Worm (Caenorhabditis elegans) whole organism, early embryonic: ENCODE data around the gene T16A9.5.

Experiments used
- B0310.2 ChIP-seq: sonication (generic microtip); optimal IDR thresholded peaks from 2 replicates; lab custom pipeline; 2016; ENCODE audit warnings: mild to moderate bottlenecking, missing genetic modification characterization, missing compliant biosample characterization
- F13C5.2 ChIP-seq: sonication (generic microtip); optimal IDR thresholded peaks from 2 replicates; lab custom pipeline; 2017; ENCODE audit warnings: mild to moderate bottlenecking, missing genetic modification characterization, inconsistent platforms, missing compliant biosample characterization
- aly-1 ChIP-seq: sonication (generic microtip); optimal IDR thresholded peaks from 2 replicates; lab custom pipeline; 2016; ENCODE audit warnings: missing genetic modification characterization, missing compliant biosample characterization
- ama-1 ChIP-seq: fragments of 150-350 bp; optimal IDR thresholded peaks from 2 replicates; lab custom pipeline; 2014
- ceh-13 ChIP-seq: fragments of 200-800 bp; sonication (Bioruptor generic); optimal IDR thresholded peaks from 2 replicates; lab custom pipeline; 2018; ENCODE audit warnings: mild to moderate bottlenecking, missing genetic modification characterization, missing compliant biosample characterization
- ceh-36 ChIP-seq: sonication (generic microtip); optimal IDR thresholded peaks from 2 replicates; lab custom pipeline; 2016; ENCODE audit warnings: missing genetic modification characterization, inconsistent platforms, missing compliant biosample characterization
- ets-7 ChIP-seq: sonication (generic microtip); optimal IDR thresholded peaks from 2 replicates; lab custom pipeline; 2016; ENCODE audit warnings: missing genotype, missing genetic modification characterization, missing compliant biosample characterization
- flt-1 ChIP-seq: fragments of 200-800 bp; sonication (Bioruptor generic); IDR thresholded peaks from 2 replicates; pipeline ENCODE4 v1.3.6; 2022; ENCODE audit warnings: missing genetic modification characterization, missing compliant biosample characterization
- hmbx-1 ChIP-seq: sonication (generic microtip); optimal IDR thresholded peaks from 2 replicates; lab custom pipeline; 2016; ENCODE audit warnings: mild to moderate bottlenecking, missing genetic modification characterization, missing compliant biosample characterization
- hmg-4 ChIP-seq: fragments of 200-800 bp; sonication (Bioruptor generic); optimal IDR thresholded peaks from 2 replicates; lab custom pipeline; 2018; ENCODE audit warnings: mild to moderate bottlenecking, missing genetic modification characterization, missing compliant biosample characterization
- hnd-1 ChIP-seq: sonication (generic microtip); optimal IDR thresholded peaks from 2 replicates; lab custom pipeline; 2016; ENCODE audit warnings: missing genetic modification characterization, missing compliant biosample characterization
- pes-1 ChIP-seq: fragments of 200-800 bp; sonication (Bioruptor generic); IDR thresholded peaks from 2 replicates; pipeline ENCODE4 v1.3.6; 2022; ENCODE audit warnings: missing genetic modification reagents, missing genetic modification characterization, missing compliant biosample characterization
- scrt-1 ChIP-seq: fragments of 200-800 bp; sonication (Bioruptor generic); IDR thresholded peaks from 2 replicates; pipeline ENCODE4 v1.3.6; 2022; ENCODE audit warnings: missing genetic modification characterization, missing compliant biosample characterization
- sea-1 ChIP-seq: fragments of 200-800 bp; sonication (Bioruptor generic); conservative IDR thresholded peaks from 2 replicates; pipeline ENCODE4 v1.3.6; 2022; ENCODE audit warnings: missing genetic modification characterization, missing compliant biosample characterization
- tbx-11 ChIP-seq: fragments of 200-800 bp; sonication (Bioruptor generic); IDR thresholded peaks from 2 replicates; pipeline ENCODE4 v1.3.6; 2022; ENCODE audit warnings: missing genetic modification characterization, missing compliant biosample characterization
- tbx-37 ChIP-seq: fragments of 200-800 bp; sonication (Bioruptor generic); conservative IDR thresholded peaks from 2 replicates; pipeline ENCODE4 v1.3.6; 2022; ENCODE audit warnings: missing genetic modification reagents, missing genetic modification characterization, missing compliant biosample characterization
- tra-4 ChIP-seq: sonication (generic microtip); optimal IDR thresholded peaks from 2 replicates; lab custom pipeline; 2017; ENCODE audit warnings: missing genetic modification characterization, missing compliant biosample characterization

The T16A9.5 gene

DNA sequence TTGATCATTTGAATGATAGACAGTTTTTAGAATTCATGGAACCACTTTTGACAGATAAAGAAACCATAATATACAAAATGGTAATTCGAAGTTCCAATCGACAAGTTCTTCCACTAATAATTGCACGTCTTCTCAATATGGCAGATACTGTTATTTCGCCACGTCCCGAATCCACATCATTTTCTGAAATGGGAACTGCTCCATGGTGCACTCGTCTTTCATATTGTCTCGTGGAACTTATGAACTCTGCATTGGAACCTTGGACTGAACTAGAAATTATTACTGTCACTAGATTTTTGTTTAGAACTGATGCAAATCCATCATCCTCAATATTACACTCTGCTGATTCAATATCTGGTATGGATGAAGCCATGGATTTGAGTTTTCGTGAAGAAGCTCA is 27.9 kb downstream of the T16A9.5 start:
- TF ChIP-seq hnd-1 = no peak
- TF ChIP-seq ceh-36 (tag; lab: Kevin White, UChicago) = no peak
- TF ChIP-seq sea-1 (GFP tag; lab: Robert Waterston, UW) = no peak
- no peak for TF ChIP-seq hmbx-1 (tag; lab: Kevin White, UChicago)
- TF ChIP-seq tbx-11 (GFP tag; lab: Robert Waterston, UW) = no peak
- TF ChIP-seq aly-1 = no peak
- TF ChIP-seq F13C5.2 (tag; lab: Kevin White, UChicago) = no peak
- no peak for TF ChIP-seq ets-7
- no peak for TF ChIP-seq flt-1 (GFP tag; lab: Robert Waterston, UW)
- no peak for TF ChIP-seq ama-1 (lab: Kevin White, UChicago)
- no peak for TF ChIP-seq pes-1 (GFP tag; lab: Robert Waterston, UW)
- TF ChIP-seq B0310.2 (tag; lab: Kevin White, UChicago) = no peak
- TF ChIP-seq tbx-37 = no peak
- no peak for TF ChIP-seq scrt-1
- no peak for TF ChIP-seq hmg-4 (GFP tag; lab: Kevin White, UChicago)
- TF ChIP-seq tra-4 (tag; lab: Kevin White, UChicago) = no peak
- TF ChIP-seq ceh-13 = no peak

DNA sequence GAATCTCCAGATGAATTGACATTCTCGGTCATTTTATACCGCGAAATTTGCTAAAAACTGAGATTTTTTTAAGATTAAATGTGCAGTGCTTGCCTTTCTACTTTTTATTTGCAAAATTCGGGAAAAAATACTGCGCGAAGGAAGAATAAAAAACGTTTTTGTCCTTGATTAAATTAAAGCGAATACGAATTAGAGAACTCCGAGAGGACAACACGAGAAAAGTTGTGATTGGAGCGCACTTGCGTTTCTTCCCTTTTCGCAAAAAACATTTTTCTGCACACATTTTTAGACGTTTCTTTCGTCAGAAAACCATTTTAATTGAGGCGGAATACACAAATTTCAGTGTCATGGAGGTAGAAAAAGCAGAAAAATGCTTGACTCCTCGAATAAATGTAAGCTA is 29.6 kb downstream of the T16A9.5 start, which contains the start of the genes trm-1 and ints-2:
Gene trm-1, minus strand, starts transcription at position 175 of the 400 bp plus-strand sequence.
Gene ints-2, plus strand, starts transcription at position 249 of the 400 bp plus-strand sequence.
- TF ChIP-seq hmbx-1 (tag; lab: Kevin White, UChicago) (no peak), aly-1 (no peak), tra-4 (tag; lab: Kevin White, UChicago) (no peak), sea-1 (GFP tag; lab: Robert Waterston, UW) (no peak)

DNA sequence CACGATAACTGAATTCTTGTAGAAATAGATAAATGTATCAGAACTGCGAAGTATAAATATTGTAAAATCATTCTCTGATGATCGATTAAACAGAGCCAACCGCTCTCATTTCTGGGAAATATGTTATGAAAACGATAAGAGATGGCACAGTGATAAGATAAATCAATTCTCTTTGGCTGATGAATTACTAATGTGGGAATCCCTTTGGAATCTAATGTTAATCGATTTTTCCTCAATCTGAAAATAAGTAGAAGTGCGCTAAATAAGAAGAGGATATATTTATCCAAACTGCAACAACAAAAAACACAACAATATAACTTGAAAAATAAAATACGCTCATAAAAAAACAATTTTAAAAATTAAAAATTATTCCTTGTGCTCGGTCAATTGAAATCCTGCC is 32.1 kb downstream of the T16A9.5 start, which contains the start of gene cest-2.3:
Gene cest-2.3, minus strand, starts transcription at position 101 of the 400 bp plus-strand sequence.
- no peak for TF ChIP-seq flt-1 (GFP tag; lab: Robert Waterston, UW)
- TF ChIP-seq sea-1 (GFP tag; lab: Robert Waterston, UW) = no peak
- no peak for TF ChIP-seq hnd-1
- TF ChIP-seq pes-1 (GFP tag; lab: Robert Waterston, UW) = no peak

DNA sequence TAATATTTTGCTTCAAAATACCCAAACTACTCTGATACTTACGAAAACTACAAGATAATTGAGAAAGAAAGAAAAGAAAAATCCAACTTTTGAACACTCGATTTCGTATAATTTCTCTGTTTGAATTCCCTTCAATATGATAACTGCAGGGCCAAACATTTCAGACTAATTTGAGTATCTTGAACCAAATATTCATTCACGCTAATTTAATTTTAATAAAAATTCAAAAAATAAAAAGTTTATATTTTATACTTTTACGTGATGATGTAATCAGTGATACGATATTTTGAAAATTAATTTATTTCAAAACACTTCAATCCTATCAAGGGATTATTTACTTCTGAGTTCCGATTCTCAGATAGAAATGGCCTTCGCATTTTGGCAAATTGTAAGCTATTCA is 35.1 kb downstream of the T16A9.5 start, which contains the start of gene ZC376.8:
Gene ZC376.8, plus strand, starts transcription at position 301 of the 400 bp plus-strand sequence.
- TF ChIP-seq tbx-11 (GFP tag; lab: Robert Waterston, UW) = no peak
- TF ChIP-seq ceh-13 = no peak
- TF ChIP-seq hmg-4 (GFP tag; lab: Kevin White, UChicago) = no peak
- TF ChIP-seq hmbx-1 (tag; lab: Kevin White, UChicago) = no peak
- TF ChIP-seq B0310.2 (tag; lab: Kevin White, UChicago) = no peak
- no peak for TF ChIP-seq tra-4 (tag; lab: Kevin White, UChicago)
- no peak for TF ChIP-seq flt-1 (GFP tag; lab: Robert Waterston, UW)
- TF ChIP-seq scrt-1 = no peak
- no peak for TF ChIP-seq aly-1
- TF ChIP-seq hnd-1 = no peak

DNA sequence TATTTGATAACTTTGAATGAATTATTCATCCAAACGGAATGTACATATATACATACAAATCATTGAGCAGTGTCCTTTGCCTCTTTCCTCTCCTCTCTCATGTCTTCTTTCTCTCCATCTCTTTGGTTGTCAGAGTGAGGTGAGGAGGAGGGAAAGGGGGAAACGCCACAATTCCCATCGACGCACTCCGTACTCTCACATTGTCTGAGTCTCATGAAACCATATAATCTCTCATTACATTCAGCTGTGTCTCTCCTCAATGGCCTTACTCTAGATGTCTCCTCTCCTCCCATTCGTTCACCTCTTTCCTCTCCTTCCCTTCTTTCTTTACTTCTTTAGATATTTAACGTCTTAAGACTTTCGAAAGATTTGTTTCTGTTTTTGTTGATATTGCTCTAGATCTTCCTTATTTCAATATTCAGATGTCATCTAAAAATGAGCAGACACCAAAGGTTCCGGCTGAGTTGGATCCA is 37.3 kb downstream of the T16A9.5 start, which contains the start of gene ceh-74:
Gene ceh-74, plus strand, starts transcription at position 423 of the 473 bp plus-strand sequence.
- no peak for TF ChIP-seq tra-4 (tag; lab: Kevin White, UChicago)
- no peak for TF ChIP-seq ama-1 (lab: Kevin White, UChicago)
- no peak for TF ChIP-seq B0310.2 (tag; lab: Kevin White, UChicago)
- no peak for TF ChIP-seq hmg-4 (GFP tag; lab: Kevin White, UChicago)
- no peak for TF ChIP-seq ceh-13

DNA sequence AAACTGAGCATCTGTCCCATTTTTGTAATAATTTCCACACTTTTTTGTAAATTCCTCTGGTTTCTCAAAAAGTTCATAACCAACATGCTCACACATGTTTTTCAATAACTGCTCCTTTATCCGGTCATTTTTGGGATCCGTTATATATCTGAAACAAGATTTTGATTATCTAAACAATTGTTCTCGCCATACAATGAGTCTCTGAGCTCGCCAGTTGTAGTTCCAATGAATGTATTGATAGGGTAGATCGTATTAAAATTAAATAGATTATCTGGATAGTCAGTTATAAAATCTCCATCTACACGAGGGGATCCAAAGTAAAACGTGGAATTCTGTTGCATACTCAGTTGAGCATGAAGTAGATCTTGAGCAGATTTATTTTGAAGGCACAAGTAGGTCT is 38.4 kb downstream of the T16A9.5 start:
- TF ChIP-seq hmbx-1 (tag; lab: Kevin White, UChicago) (no peak), tbx-37 (no peak), hmg-4 (GFP tag; lab: Kevin White, UChicago) (no peak), tbx-11 (GFP tag; lab: Robert Waterston, UW) (no peak), ama-1 (lab: Kevin White, UChicago) (no peak), tra-4 (tag; lab: Kevin White, UChicago) (no peak)

DNA sequence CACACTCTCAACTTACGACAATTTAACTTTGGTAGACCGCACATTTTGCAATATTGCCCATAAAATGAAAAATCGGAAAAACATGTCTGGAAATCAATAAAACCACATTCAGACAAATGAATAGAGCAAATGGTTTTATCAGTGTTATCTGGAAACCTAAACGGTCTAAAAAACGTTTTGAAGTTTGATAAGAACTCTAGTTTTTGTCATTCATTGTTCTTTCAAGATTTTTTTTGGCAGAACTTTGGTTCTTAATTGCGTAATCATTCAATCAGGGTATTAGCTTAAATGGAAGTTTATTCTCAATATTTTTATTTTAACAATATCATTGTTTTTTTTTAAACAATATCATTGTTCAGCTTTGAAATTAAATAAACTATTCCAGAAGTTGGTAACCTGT is 39.8 kb downstream of the T16A9.5 start, which contains the start of gene cest-2.2:
Gene cest-2.2, minus strand, starts transcription at position 140 of the 400 bp plus-strand sequence.
- TF ChIP-seq F13C5.2 (tag; lab: Kevin White, UChicago) (no peak), tbx-11 (GFP tag; lab: Robert Waterston, UW) (no peak), B0310.2 (tag; lab: Kevin White, UChicago) (no peak), ama-1 (lab: Kevin White, UChicago) (no peak), tbx-37 (no peak), ets-7 (no peak), tra-4 (tag; lab: Kevin White, UChicago) (no peak), flt-1 (GFP tag; lab: Robert Waterston, UW) (no peak), pes-1 (GFP tag; lab: Robert Waterston, UW) (no peak), scrt-1 (no peak), aly-1 (no peak), ceh-13 (no peak), ceh-36 (tag; lab: Kevin White, UChicago) (no peak), hmg-4 (GFP tag; lab: Kevin White, UChicago) (no peak), hnd-1 (no peak), hmbx-1 (tag; lab: Kevin White, UChicago) (no peak), sea-1 (GFP tag; lab: Robert Waterston, UW) (no peak)

DNA sequence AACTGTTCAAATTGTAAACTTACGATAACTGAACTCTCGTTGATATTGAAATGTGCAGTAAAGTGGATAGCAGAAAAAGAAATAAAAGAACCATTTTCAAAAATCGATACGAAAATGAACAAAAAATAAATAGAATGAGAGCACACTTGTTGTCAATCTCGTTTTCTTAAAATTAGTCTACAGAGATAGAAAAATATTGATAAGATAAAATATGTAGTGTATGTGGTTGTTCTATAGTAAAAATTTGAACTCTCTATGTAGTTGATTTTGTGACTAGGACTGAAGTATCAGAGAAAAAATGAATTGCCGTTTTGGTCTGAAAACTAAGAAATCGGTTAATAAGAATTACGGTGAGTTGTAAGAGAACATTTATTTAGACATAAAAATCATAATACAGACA is 43.7 kb downstream of the T16A9.5 start, which contains the start of gene cest-2.1:
Gene cest-2.1, minus strand, starts transcription at position 198 of the 400 bp plus-strand sequence.
- TF ChIP-seq tbx-37 (no peak), hnd-1 (no peak), ceh-13 (no peak), ama-1 (lab: Kevin White, UChicago) (no peak), scrt-1 (no peak), tra-4 (tag; lab: Kevin White, UChicago) (no peak), hmbx-1 (tag; lab: Kevin White, UChicago) (no peak), ceh-36 (tag; lab: Kevin White, UChicago) (no peak), aly-1 (no peak), tbx-11 (GFP tag; lab: Robert Waterston, UW) (no peak), B0310.2 (tag; lab: Kevin White, UChicago) (no peak), flt-1 (GFP tag; lab: Robert Waterston, UW) (no peak)
